Worm (Caenorhabditis elegans) whole organism, young adult: ENCODE measurements around the gene Y4C6B.2.
A peak's percentile ranks its signal among the peaks of the same experiment; 100 is the strongest.
"Not testable (repeated sequence)": the region's sequence is repeated elsewhere in the genome, so short reads cannot be mapped to it uniquely, and the experiment has no call there.

Experiments used
- B0019.2 ChIP-seq: fragments of 200-800 bp; sonication (Bioruptor generic); conservative IDR thresholded peaks from 2 replicates; pipeline ENCODE4 v1.3.6; 2022; ENCODE audit warnings: missing genetic modification reagents, missing genetic modification characterization, missing compliant biosample characterization
- C17E4.6 ChIP-seq: fragments of 200-800 bp; sonication (Bioruptor generic); IDR thresholded peaks from 2 replicates; pipeline ENCODE4 v1.3.6; 2022; ENCODE audit warnings: missing genetic modification reagents, missing genetic modification characterization, missing compliant biosample characterization
- F23B12.7 ChIP-seq: sonication (generic microtip); optimal IDR thresholded peaks from 2 replicates; lab custom pipeline; 2017; ENCODE audit warnings: missing genetic modification characterization, mild to moderate bottlenecking, missing compliant biosample characterization, antibody characterized with exemption, moderate library complexity; ENCODE audit not compliant: insufficient read depth
- F33H1.4 ChIP-seq: fragments of 200-800 bp; sonication (Bioruptor generic); IDR thresholded peaks from 2 replicates; pipeline ENCODE4 v1.3.6; 2022; ENCODE audit warnings: missing genetic modification reagents, missing genetic modification characterization, missing compliant biosample characterization
- F57C9.4 ChIP-seq: sonication (generic microtip); optimal IDR thresholded peaks from 2 replicates; lab custom pipeline; 2017; ENCODE audit warnings: mild to moderate bottlenecking, missing genetic modification characterization, missing compliant biosample characterization
- K12H6.12 ChIP-seq: fragments of 200-800 bp; sonication (Bioruptor generic); optimal IDR thresholded peaks from 2 replicates; lab custom pipeline; 2018; ENCODE audit warnings: mild to moderate bottlenecking, missing genetic modification characterization, missing compliant biosample characterization
- Y53G8AR.9 ChIP-seq: fragments of 200-800 bp; sonication (Bioruptor generic); conservative IDR thresholded peaks from 2 replicates; pipeline ENCODE4 v1.3.6; 2022; ENCODE audit warnings: missing genetic modification reagents, missing genetic modification characterization, missing compliant biosample characterization
- akir-1 ChIP-seq: fragments of 200-800 bp; sonication (Bioruptor generic); optimal IDR thresholded peaks from 2 replicates; lab custom pipeline; 2018; ENCODE audit warnings: mild to moderate bottlenecking, missing genetic modification characterization, moderate library complexity, missing compliant biosample characterization
- aptf-2 ChIP-seq: fragments of 200-800 bp; sonication (Bioruptor generic); conservative IDR thresholded peaks from 2 replicates; pipeline ENCODE4 v1.3.6; 2022; ENCODE audit warnings: missing genetic modification reagents, missing genetic modification characterization, missing compliant biosample characterization
- atf-7 ChIP-seq: sonication (generic microtip); optimal IDR thresholded peaks from 2 replicates; lab custom pipeline; 2017; ENCODE audit warnings: mild to moderate bottlenecking, missing genetic modification characterization, missing compliant biosample characterization
- attf-6 ChIP-seq: fragments of 200-800 bp; sonication (Bioruptor generic); IDR thresholded peaks from 2 replicates; pipeline ENCODE4 v1.3.6; 2022; ENCODE audit warnings: missing genetic modification reagents, missing genetic modification characterization, missing compliant biosample characterization
- bed-1 ChIP-seq: fragments of 200-800 bp; sonication (Bioruptor generic); IDR thresholded peaks from 2 replicates; pipeline ENCODE4 v1.3.6; 2022; ENCODE audit warnings: missing genetic modification reagents, missing genetic modification characterization, missing compliant biosample characterization
- bed-2 ChIP-seq: fragments of 200-800 bp; sonication (Bioruptor generic); IDR thresholded peaks from 2 replicates; pipeline ENCODE4 v1.3.6; 2022; ENCODE audit warnings: missing genetic modification reagents, missing genetic modification characterization, missing compliant biosample characterization
- ceh-40 ChIP-seq: fragments of 200-800 bp; sonication (Bioruptor generic); IDR thresholded peaks from 2 replicates; pipeline ENCODE4 v1.3.6; 2022; ENCODE audit warnings: missing genetic modification characterization, missing compliant biosample characterization
- ceh-58 ChIP-seq: fragments of 200-800 bp; sonication (Bioruptor generic); IDR thresholded peaks from 2 replicates; pipeline ENCODE4 v1.3.6; 2022; ENCODE audit warnings: missing genetic modification characterization, missing compliant biosample characterization
- dpl-1 ChIP-seq: fragments of 150-350 bp; optimal IDR thresholded peaks from 2 replicates; lab custom pipeline; 2014; ENCODE audit warnings: missing biosample characterization, missing genetic modification reagents, missing genetic modification characterization
- egl-44 ChIP-seq: fragments of 200-800 bp; sonication (Bioruptor generic); IDR thresholded peaks from 2 replicates; pipeline ENCODE4 v1.3.6; 2022; ENCODE audit warnings: missing genetic modification reagents, missing genetic modification characterization, missing compliant biosample characterization
- lin-26 ChIP-seq: fragments of 200-800 bp; sonication (Bioruptor generic); IDR thresholded peaks from 2 replicates; pipeline ENCODE4 v1.3.6; 2022; ENCODE audit warnings: missing genetic modification reagents, missing genetic modification characterization, missing compliant biosample characterization
- lin-35 ChIP-seq, 3 experiments: fragments of 150-350 bp in 2 of 3; sonication (generic microtip) in 1 of 3; optimal IDR thresholded peaks; 2 replicates each; lab custom pipeline; 2014 to 2018; ENCODE audit warnings: missing biosample characterization in 3 of 3, missing genetic modification characterization in 3 of 3, missing genetic modification reagents in 3 of 3
- lsl-1 ChIP-seq: fragments of 200-800 bp; sonication (Bioruptor generic); optimal IDR thresholded peaks from 2 replicates; lab custom pipeline; 2018; ENCODE audit warnings: mild to moderate bottlenecking, missing genetic modification characterization, moderate library complexity, missing compliant biosample characterization
- madf-3 ChIP-seq: fragments of 200-800 bp; sonication (Bioruptor generic); IDR thresholded peaks from 2 replicates; pipeline ENCODE4 v1.3.6; 2022; ENCODE audit warnings: missing genetic modification reagents, missing genetic modification characterization, missing compliant biosample characterization
- madf-8 ChIP-seq: fragments of 200-800 bp; sonication (Bioruptor generic); conservative IDR thresholded peaks from 2 replicates; pipeline ENCODE4 v1.3.6; 2022; ENCODE audit warnings: missing genetic modification reagents, missing genetic modification characterization, missing compliant biosample characterization
- mcd-1 ChIP-seq: fragments of 200-800 bp; sonication (Bioruptor generic); IDR thresholded peaks from 2 replicates; pipeline ENCODE4 v1.3.6; 2022; ENCODE audit warnings: missing genetic modification reagents, missing genetic modification characterization, missing compliant biosample characterization
- nfya-1 ChIP-seq: sonication (generic microtip); optimal IDR thresholded peaks from 2 replicates; lab custom pipeline; 2017; ENCODE audit warnings: antibody characterized with exemption, missing compliant biosample characterization, missing genetic modification characterization, borderline replicate concordance; ENCODE audit not compliant: insufficient read depth
- pbrm-1 ChIP-seq: fragments of 200-800 bp; sonication (Bioruptor generic); IDR thresholded peaks from 2 replicates; pipeline ENCODE4 v1.3.6; 2022; ENCODE audit warnings: missing genetic modification reagents, missing genetic modification characterization, missing compliant biosample characterization
- pha-4 ChIP-seq: fragments of 150-350 bp; sonication (generic microtip); optimal IDR thresholded peaks from 2 replicates; lab custom pipeline; 2014; ENCODE audit warnings: missing biosample characterization, missing genetic modification reagents, missing genetic modification characterization
- rcor-1 ChIP-seq: fragments of 200-800 bp; sonication (Bioruptor generic); IDR thresholded peaks from 2 replicates; pipeline ENCODE4 v1.3.6; 2022; ENCODE audit warnings: missing genetic modification reagents, missing genetic modification characterization, missing compliant biosample characterization
- rec-8 ChIP-seq, 2 experiments: sonication (generic microtip); optimal IDR thresholded peaks; 2 replicates each; lab custom pipeline; 2016; ENCODE audit warnings: mild to moderate bottlenecking in 2 of 2, missing genetic modification characterization in 2 of 2, missing genetic modification reagents in 2 of 2, missing genotype in 2 of 2, missing biosample characterization in 1 of 2, missing compliant biosample characterization in 1 of 2, moderate library complexity in 1 of 2
- repo-1 ChIP-seq: sonication (generic microtip); optimal IDR thresholded peaks from 2 replicates; lab custom pipeline; 2017; ENCODE audit warnings: mild to moderate bottlenecking, missing genetic modification characterization, missing compliant biosample characterization
- rpc-1 ChIP-seq, 2 experiments: fragments of 150-350 bp in 1 of 2; sonication (generic microtip) in 1 of 2; optimal IDR thresholded peaks; 2 replicates each; lab custom pipeline; 2014 to 2018; ENCODE audit warnings: missing biosample characterization in 1 of 2, missing genetic modification characterization in 1 of 2, missing genetic modification reagents in 1 of 2, missing genotype in 1 of 2
- snpc-1.1 ChIP-seq: sonication (generic microtip); optimal IDR thresholded peaks from 2 replicates; lab custom pipeline; 2017; ENCODE audit warnings: missing genetic modification characterization, mild to moderate bottlenecking, missing compliant biosample characterization, antibody characterized with exemption, moderate library complexity, missing genotype, missing genetic modification reagents; ENCODE audit not compliant: insufficient read depth
- snpc-4 ChIP-seq, 5 experiments: fragments of 150-350 bp in 1 of 5; sonication (generic microtip) in 4 of 5; optimal IDR thresholded peaks; 2 replicates each; lab custom pipeline; 2014 to 2018; ENCODE audit warnings: missing genetic modification characterization in 5 of 5, missing biosample characterization in 3 of 5, antibody characterized with exemption in 2 of 5, mild to moderate bottlenecking in 2 of 5, missing compliant biosample characterization in 2 of 5, missing genotype in 2 of 5, moderate library complexity in 2 of 5, missing genetic modification reagents in 1 of 5
- sptf-2 ChIP-seq: fragments of 200-800 bp; sonication (Bioruptor generic); optimal IDR thresholded peaks from 2 replicates; lab custom pipeline; 2018; ENCODE audit warnings: mild to moderate bottlenecking, missing genetic modification characterization, missing compliant biosample characterization
- tlf-1 ChIP-seq: fragments of 200-800 bp; sonication (Bioruptor generic); optimal IDR thresholded peaks from 2 replicates; lab custom pipeline; 2018; ENCODE audit warnings: mild to moderate bottlenecking, missing genetic modification characterization, missing compliant biosample characterization
- xnd-1 ChIP-seq: sonication (generic microtip); optimal IDR thresholded peaks from 2 replicates; lab custom pipeline; 2016; ENCODE audit warnings: missing genotype, missing genetic modification reagents, missing genetic modification characterization, missing compliant biosample characterization
- zim-3 ChIP-seq: sonication (generic microtip); optimal IDR thresholded peaks from 2 replicates; lab custom pipeline; 2017; ENCODE audit warnings: mild to moderate bottlenecking, missing genetic modification characterization, moderate library complexity, missing compliant biosample characterization
- ztf-25 ChIP-seq: fragments of 200-800 bp; sonication (Bioruptor generic); IDR thresholded peaks from 2 replicates; pipeline ENCODE4 v1.3.6; 2022; ENCODE audit warnings: missing genetic modification reagents, missing genetic modification characterization, missing compliant biosample characterization
- ztf-6 ChIP-seq: fragments of 200-800 bp; sonication (Bioruptor generic); IDR thresholded peaks from 2 replicates; pipeline ENCODE4 v1.3.6; 2022; ENCODE audit warnings: missing genetic modification reagents, missing genetic modification characterization, missing compliant biosample characterization

Y4C6B.2 gene

DNA sequence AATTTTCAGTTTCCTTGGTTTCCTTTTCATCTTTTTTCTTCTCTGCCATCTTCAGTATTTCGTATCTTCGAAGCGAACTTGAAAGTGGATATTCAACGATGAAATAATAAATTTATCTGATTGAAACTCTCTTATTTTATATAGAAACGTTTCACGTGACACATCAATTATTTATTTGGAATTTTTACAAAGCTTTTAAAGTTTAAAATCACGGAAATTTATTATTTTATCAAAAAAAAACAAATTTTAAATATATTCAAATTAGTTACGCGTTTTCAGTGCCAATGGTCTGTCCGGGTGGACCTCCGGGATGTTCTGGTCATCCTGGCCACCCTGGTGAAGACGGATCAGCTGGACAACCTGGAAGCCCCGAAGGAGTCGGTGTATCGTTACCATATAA is 36.3 kb upstream of the Y4C6B.2 start, which contains the start of gene ZK354.7:
TSS of gene ZK354.7 (minus strand) at position 101 of the 400 bp plus-strand sequence.
- no peak for TF ChIP-seq F57C9.4 (tag; lab: Kevin White, UChicago)
- no peak for TF ChIP-seq madf-8 (GFP tag; lab: Robert Waterston, UW)
- no peak for TF ChIP-seq Y53G8AR.9 (GFP tag; lab: Robert Waterston, UW)
- no peak for TF ChIP-seq lin-35 (GFP tag; optimal IDR thresholded peaks at IDR 0.05; lab: Kevin White, UChicago)
- TF ChIP-seq B0019.2 (GFP tag; lab: Robert Waterston, UW) = no peak
- TF ChIP-seq snpc-4 (GFP tag; optimal IDR thresholded peaks at IDR 0.05; lab: Kevin White, UChicago) = no peak
- TF ChIP-seq snpc-4 (tag; optimal IDR thresholded peaks at IDR 0.05; lab: Kevin White, UChicago) = no peak
- TF ChIP-seq tlf-1 (GFP tag; lab: Kevin White, UChicago) = no peak

- no peak for TF ChIP-seq F23B12.7 (tag; lab: Kevin White, UChicago)
- TF ChIP-seq pbrm-1 (GFP tag; lab: Robert Waterston, UW) = no peak
- no peak for TF ChIP-seq ztf-25 (GFP tag; lab: Robert Waterston, UW)
- no peak for TF ChIP-seq rpc-1 (optimal IDR thresholded peaks at IDR 0.05; lab: Kevin White, UChicago)
- no peak for TF ChIP-seq rpc-1 (tag; optimal IDR thresholded peaks at IDR 0.05; lab: Kevin White, UChicago)
- TF ChIP-seq madf-3 (GFP tag; lab: Robert Waterston, UW) = no peak
- TF ChIP-seq rec-8 (tag; optimal IDR thresholded peaks at IDR 0.05; lab: Kevin White, UChicago) = no peak
- TF ChIP-seq xnd-1 (tag; lab: Kevin White, UChicago) = no peak
- no peak for TF ChIP-seq lin-26 (GFP tag; lab: Robert Waterston, UW)
- TF ChIP-seq zim-3 (tag; lab: Kevin White, UChicago) = no peak
- TF ChIP-seq atf-7 (tag; lab: Kevin White, UChicago) = no peak
- no peak for TF ChIP-seq egl-44 (GFP tag; lab: Robert Waterston, UW)
- TF ChIP-seq ceh-40 (GFP tag; lab: Robert Waterston, UW) = no peak
- TF ChIP-seq sptf-2 = no peak
- no peak for TF ChIP-seq nfya-1 (tag; lab: Kevin White, UChicago)
- no peak for TF ChIP-seq lin-35 (GFP tag; optimal IDR thresholded peaks at IDR 0.05; lab: Kevin White, UChicago)
Observed at ce11 chrIV:5306040-5306439, 33.3 kb upstream of the Y4C6B.2 start, which contains the start of gene ZK354.8. Gene ZK354.8 (minus strand): TSS chrIV:5306140.

DNA sequence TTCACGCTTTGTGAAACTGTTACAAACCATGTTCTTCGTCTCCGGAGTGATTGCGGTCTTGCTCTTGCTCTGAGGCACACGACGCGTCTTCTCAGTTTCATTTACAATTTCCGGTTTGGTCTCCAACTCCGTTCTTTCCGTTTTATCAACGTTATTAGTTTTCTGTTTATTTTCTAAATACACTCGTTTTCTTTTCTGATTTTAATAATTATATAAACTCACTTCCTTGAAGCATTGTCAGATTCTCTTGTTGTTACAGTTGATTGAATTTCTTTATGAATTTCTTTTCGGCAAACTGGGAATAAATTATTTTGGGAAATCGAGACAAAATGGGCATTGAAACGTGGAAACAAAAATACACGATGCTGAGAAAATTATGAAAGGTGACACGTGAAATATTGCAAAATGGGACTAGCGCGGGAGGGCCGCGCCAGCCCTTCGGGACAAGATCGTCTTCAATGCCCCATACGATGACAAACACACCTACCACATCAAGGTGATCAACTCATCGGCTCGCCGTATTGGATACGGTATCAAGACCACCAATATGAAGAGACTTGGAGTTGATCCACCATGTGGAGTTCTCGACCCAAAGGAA is 31.2 kb upstream of the Y4C6B.2 start, which contains the start of the genes ZK354.9 and msp-58:
TSS of gene ZK354.9 (minus strand) at position 101 of the 598 bp plus-strand sequence.
TSS of gene msp-58 (plus strand) at position 548 of the 598 bp plus-strand sequence.
- TF ChIP-seq akir-1 (GFP tag; lab: Kevin White, UChicago); attf-6 (GFP tag; lab: Robert Waterston, UW); pha-4 (tag; lab: Kevin White, UChicago): not testable (repeated sequence)

ce11 chrIV:5309137-5309536 is 30.2 kb upstream of the Y4C6B.2 start:
- TF ChIP-seq snpc-4 (GFP tag; optimal IDR thresholded peaks at IDR 0.05; lab: Kevin White, UChicago) (peak; percentile 70), snpc-4 (tag; optimal IDR thresholded peaks at IDR 0.05; lab: Kevin White, UChicago) (peak; percentile 49 to 96 (median 83)), snpc-1.1 (peak; percentile 60)
- TF ChIP-seq, all 124 proteins: peak for 2; not testable (repeated sequence) for 122

ce11 chrIV:5309742-5310141 is 29.6 kb upstream of the Y4C6B.2 start, which contains the start of gene ZK354.3:
Gene ZK354.3 (plus strand): TSS chrIV:5310042.
- TF ChIP-seq F33H1.4 (GFP tag; lab: Robert Waterston, UW) = no peak
- no peak for TF ChIP-seq lsl-1 (GFP tag; lab: Kevin White, UChicago)
- TF ChIP-seq rcor-1 (GFP tag; lab: Robert Waterston, UW) = no peak
- TF ChIP-seq repo-1 = no peak
- TF ChIP-seq K12H6.12 (tag; lab: Kevin White, UChicago) = no peak
- TF ChIP-seq ceh-58 (GFP tag; lab: Robert Waterston, UW) = no peak
- TF ChIP-seq F57C9.4 (tag; lab: Kevin White, UChicago) = no peak
- TF ChIP-seq ztf-6 (GFP tag; lab: Robert Waterston, UW) = no peak
- no peak for TF ChIP-seq mcd-1 (GFP tag; lab: Robert Waterston, UW)
- TF ChIP-seq dpl-1 (GFP tag; lab: Kevin White, UChicago) = no peak
- TF ChIP-seq bed-1 (GFP tag; lab: Robert Waterston, UW) = no peak
- TF ChIP-seq aptf-2 (GFP tag; lab: Robert Waterston, UW) = no peak
- no peak for TF ChIP-seq C17E4.6 (GFP tag; lab: Robert Waterston, UW)
- no peak for TF ChIP-seq bed-2 (GFP tag; lab: Robert Waterston, UW)
- no peak for TF ChIP-seq rpc-1 (optimal IDR thresholded peaks at IDR 0.05; lab: Kevin White, UChicago)
- TF ChIP-seq rpc-1 (tag; optimal IDR thresholded peaks at IDR 0.05; lab: Kevin White, UChicago) = no peak
